Worm (Caenorhabditis elegans): ENCODE results near the gene nhr-189.

Gene nhr-189

DNA sequence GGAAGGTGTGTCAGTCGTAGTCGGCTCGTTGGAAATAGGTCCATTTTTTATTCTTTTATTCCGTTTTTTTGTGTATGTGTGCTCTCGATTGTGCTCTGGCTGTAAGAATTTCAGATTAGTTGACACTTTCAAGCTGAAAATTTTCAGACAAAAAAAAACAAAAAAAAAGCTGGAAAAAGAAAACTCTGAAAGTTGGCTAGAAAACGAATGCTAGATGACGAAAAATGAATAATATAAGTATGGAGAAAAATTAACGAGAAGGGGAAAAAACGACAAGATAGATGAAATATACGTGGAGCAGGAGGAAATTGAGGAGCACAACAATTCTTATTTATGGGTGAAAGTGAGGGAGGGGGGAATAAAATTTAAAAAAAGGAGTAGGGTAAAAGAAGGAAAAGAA is 28.4 kb downstream of the nhr-189 start, which contains the start of gene H10D18.5:
TSS of gene H10D18.5 (minus strand) at position 101 of the 400 bp plus-strand sequence.
- no peak for TF ChIP-seq C38D4.7 (GFP tag; optimal IDR thresholded peaks at IDR 0.05)
- no peak for TF ChIP-seq nhr-232 (tag; optimal IDR thresholded peaks at IDR 0.05)
- no peak for TF ChIP-seq nhr-11 (tag; optimal IDR thresholded peaks at IDR 0.05)
- TF ChIP-seq ceh-6 (GFP tag; optimal IDR thresholded peaks at IDR 0.05): no peak
- TF ChIP-seq syd-9 (tag; optimal IDR thresholded peaks at IDR 0.05): no peak
- TF ChIP-seq hlh-6 (tag; optimal IDR thresholded peaks at IDR 0.05): no peak
- TF ChIP-seq tbx-7 (tag; optimal IDR thresholded peaks at IDR 0.05): no peak
- TF ChIP-seq ceh-22 (tag; optimal IDR thresholded peaks at IDR 0.05): no peak
- no peak for TF ChIP-seq unc-3 (GFP tag; conservative IDR thresholded peaks at IDR 0.05)
- no peak for TF ChIP-seq unc-3 (tag; optimal IDR thresholded peaks at IDR 0.05)
- TF ChIP-seq odd-2 (tag; optimal IDR thresholded peaks at IDR 0.05): no peak

- no peak for TF ChIP-seq unc-86 (tag; optimal IDR thresholded peaks at IDR 0.05)
- no peak for TF ChIP-seq ttx-3 (tag; optimal IDR thresholded peaks at IDR 0.05)
- no peak for TF ChIP-seq dve-1 (tag; optimal IDR thresholded peaks at IDR 0.05)
Measured at ce11 chrV:3825190-3825589, 34.9 kb downstream of the nhr-189 start.

- TF ChIP-seq K02D7.2 (tag; optimal IDR thresholded peaks at IDR 0.05): no peak
- no peak for TF ChIP-seq elt-4 (tag; optimal IDR thresholded peaks at IDR 0.05)
- TF ChIP-seq madf-2 (tag; optimal IDR thresholded peaks at IDR 0.05): no peak
- no peak for TF ChIP-seq ceh-24 (tag; optimal IDR thresholded peaks at IDR 0.05)
- no peak for TF ChIP-seq nfya-1 (tag; optimal IDR thresholded peaks at IDR 0.05)
- TF ChIP-seq unc-86 (tag; optimal IDR thresholded peaks at IDR 0.05): no peak
- TF ChIP-seq T23F11.4 (GFP tag; optimal IDR thresholded peaks at IDR 0.05): no peak
- no peak for TF ChIP-seq lin-11 (tag; optimal IDR thresholded peaks at IDR 0.05)
- no peak for TF ChIP-seq hlh-6 (tag; optimal IDR thresholded peaks at IDR 0.05)
Measured at ce11 chrV:3820875-3821274, 39.2 kb downstream of the nhr-189 start.

- TF ChIP-seq unc-42 (tag; optimal IDR thresholded peaks at IDR 0.05): peak; percentile 44
- TF ChIP-seq ceh-31 (tag; optimal IDR thresholded peaks at IDR 0.05): peak; percentile 3
- TF ChIP-seq sdc-2 (tag; optimal IDR thresholded peaks at IDR 0.05): no peak
Measured at ce11 chrV:3814938-3815337, 45.1 kb downstream of the nhr-189 start, which contains the start of gene H10D18.1. Gene H10D18.1, plus strand, starts transcription at chrV:3815214.

ce11 chrV:3814009-3814408 is 46.0 kb downstream of the nhr-189 start:
- no peak for TF ChIP-seq madf-2 (tag; optimal IDR thresholded peaks at IDR 0.05)
- TF ChIP-seq lim-6 (tag; optimal IDR thresholded peaks at IDR 0.05): no peak
- TF ChIP-seq ahr-1 (tag; optimal IDR thresholded peaks at IDR 0.05): no peak
- TF ChIP-seq unc-42 (tag; optimal IDR thresholded peaks at IDR 0.05): no peak
- no peak for TF ChIP-seq nhr-232 (tag; optimal IDR thresholded peaks at IDR 0.05)
- no peak for TF ChIP-seq unc-86 (tag; optimal IDR thresholded peaks at IDR 0.05)
- TF ChIP-seq elt-2 (tag; optimal IDR thresholded peaks at IDR 0.05): no peak
- TF ChIP-seq ztf-16 (tag; optimal IDR thresholded peaks at IDR 0.05): no peak
- no peak for TF ChIP-seq ceh-45 (GFP tag; IDR thresholded peaks at IDR 0.05)
- no peak for TF ChIP-seq sox-2 (GFP tag; IDR thresholded peaks at IDR 0.05)
- TF ChIP-seq tbx-7 (tag; optimal IDR thresholded peaks at IDR 0.05): no peak
- no peak for TF ChIP-seq hlh-8 (tag; optimal IDR thresholded peaks at IDR 0.05)
- TF ChIP-seq sdc-2 (tag; optimal IDR thresholded peaks at IDR 0.05): no peak

DNA sequence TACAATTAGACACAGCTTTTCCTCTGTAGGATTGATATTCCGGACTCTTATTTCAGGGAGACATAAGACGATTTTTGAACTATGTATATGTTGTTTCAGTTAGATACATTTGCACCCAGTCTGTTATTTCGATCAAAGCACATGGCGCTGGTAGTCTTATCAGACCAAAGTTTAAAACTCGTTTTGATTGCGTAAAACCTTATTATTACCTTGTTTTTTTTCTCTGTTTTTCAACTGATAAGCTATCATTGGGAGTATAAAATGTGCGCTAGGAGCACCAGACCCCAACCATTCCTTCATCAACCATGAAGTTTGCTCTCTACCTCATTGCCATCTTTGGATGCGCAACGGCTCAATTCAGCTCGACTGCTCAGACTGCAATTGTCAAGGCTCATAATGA is 47.8 kb downstream of the nhr-189 start, which contains the start of gene scl-12:
TSS of gene scl-12 (plus strand) at position 301 of the 400 bp plus-strand sequence.
- TF ChIP-seq ceh-18 (tag; optimal IDR thresholded peaks at IDR 0.05) (no peak), odd-2 (tag; optimal IDR thresholded peaks at IDR 0.05) (no peak), ceh-48 (tag; optimal IDR thresholded peaks at IDR 0.05) (no peak), eyg-1 (tag; optimal IDR thresholded peaks at IDR 0.05) (no peak), lim-6 (tag; optimal IDR thresholded peaks at IDR 0.05) (no peak), ceh-19 (GFP tag; optimal IDR thresholded peaks at IDR 0.05) (no peak), Y22D7AL.16 (tag; optimal IDR thresholded peaks at IDR 0.05) (no peak), hlh-13 (GFP tag; optimal IDR thresholded peaks at IDR 0.05) (no peak), C38D4.7 (GFP tag; optimal IDR thresholded peaks at IDR 0.05) (no peak), unc-3 (GFP tag; conservative IDR thresholded peaks at IDR 0.05) (no peak), unc-3 (tag; optimal IDR thresholded peaks at IDR 0.05) (no peak), unc-86 (tag; optimal IDR thresholded peaks at IDR 0.05) (no peak), sdc-2 (tag; optimal IDR thresholded peaks at IDR 0.05) (no peak), dmd-4 (tag; optimal IDR thresholded peaks at IDR 0.05; ENCODE audit: borderline replicate concordance) (no peak), ama-1 (optimal IDR thresholded peaks at IDR 0.05) (no peak), unc-55 (GFP tag; optimal IDR thresholded peaks at IDR 0.05) (no peak), ahr-1 (tag; optimal IDR thresholded peaks at IDR 0.05) (no peak), sox-2 (GFP tag; IDR thresholded peaks at IDR 0.05) (no peak), madf-2 (tag; optimal IDR thresholded peaks at IDR 0.05) (no peak), ref-2 (tag; optimal IDR thresholded peaks at IDR 0.05) (no peak), ceh-2 (tag; optimal IDR thresholded peaks at IDR 0.05) (no peak)

Measured in whole organism, late embryonic.